Worm (Caenorhabditis elegans) whole organism, L2 larva: ENCODE results near the gene W08E12.5.

Experiments used
- lin-39 ChIP-seq: fragments of 150-350 bp; optimal IDR thresholded peaks from 2 replicates; lab custom pipeline; 2014; ENCODE audit warnings: missing biosample characterization, missing genetic modification reagents, missing genetic modification characterization
- nhr-77 ChIP-seq: fragments of 150-350 bp; optimal IDR thresholded peaks from 2 replicates; lab custom pipeline; 2014; ENCODE audit warnings: missing biosample characterization, missing genetic modification characterization

DNA sequence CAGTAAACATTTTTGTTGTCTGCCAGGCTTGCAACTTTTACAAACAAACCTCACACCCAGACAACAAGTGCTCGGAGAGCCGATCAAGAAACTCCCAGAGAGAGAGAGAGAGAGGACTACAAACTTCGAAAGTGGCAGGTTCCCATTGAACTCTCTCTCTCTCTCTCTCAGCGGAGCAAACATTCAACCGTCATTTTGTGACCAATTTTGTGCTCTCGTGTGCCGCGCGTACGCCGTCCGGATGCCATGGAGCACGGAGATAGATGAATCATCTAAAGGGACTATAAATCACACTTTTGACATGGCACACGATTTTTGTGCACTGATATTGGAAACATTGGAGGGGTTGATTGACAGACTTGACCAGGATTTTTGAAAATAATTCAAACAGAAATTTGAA, 8.3 kb downstream of the W08E12.5 start:
- TF ChIP-seq nhr-77 (no peak), lin-39 (tag; lab: Kevin White, UChicago) (no peak)
